Fruit fly (Drosophila melanogaster) whole organism, wandering third instar larva: Measurements from ENCODE around the gene RpL7-like.

ENCODE experiments used
- Abd-B ChIP-seq: fragments of >200 bp; optimal IDR thresholded peaks from 2 replicates; lab custom pipeline; 2017; ENCODE audit warnings: missing biosample characterization, missing genetic modification characterization
- CG32264 ChIP-seq: fragments of 200-800 bp; sonication (Bioruptor generic); optimal IDR thresholded peaks from 2 replicates; lab custom pipeline; 2016; ENCODE audit warnings: missing biosample characterization, missing genetic modification characterization
- CrebA ChIP-seq: fragments of 200-800 bp; sonication (Bioruptor generic); optimal IDR thresholded peaks from 2 replicates; lab custom pipeline; 2016; ENCODE audit warnings: missing biosample characterization, mild to moderate bottlenecking, missing genetic modification characterization, borderline replicate concordance
- Dfd ChIP-seq: fragments of >200 bp; optimal IDR thresholded peaks from 2 replicates; lab custom pipeline; 2017; ENCODE audit warnings: missing biosample characterization, missing genetic modification characterization
- Dif ChIP-seq: fragments of 200-275, 200-300 bp; sonication (Bioruptor generic); optimal IDR thresholded peaks from 2 replicates; lab custom pipeline; 2018; ENCODE audit warnings: missing biosample characterization, missing genetic modification characterization; ENCODE audit not compliant: partially characterized antibody
- HLH106 ChIP-seq: fragments of 200-800 bp; optimal IDR thresholded peaks from 3 replicates; lab custom pipeline; 2019; ENCODE audit warnings: missing biosample characterization, mild to moderate bottlenecking, missing genetic modification characterization, moderate library complexity
- Hnf4 ChIP-seq: fragments of 200-800 bp; sonication (Bioruptor generic); optimal IDR thresholded peaks from 2 replicates; lab custom pipeline; 2016; ENCODE audit warnings: missing biosample characterization, mild to moderate bottlenecking, missing genetic modification characterization
- Hr78 ChIP-seq: fragments of >200 bp; optimal IDR thresholded peaks from 2 replicates; lab custom pipeline; 2017; ENCODE audit warnings: missing biosample characterization, missing genetic modification characterization
- Hr83 ChIP-seq: fragments of 200-300 bp; sonication (Bioruptor generic); optimal IDR thresholded peaks from 2 replicates; lab custom pipeline; 2016; ENCODE audit warnings: missing biosample characterization, mild to moderate bottlenecking, missing genetic modification characterization, moderate library complexity; ENCODE audit not compliant: poor library complexity, severe bottlenecking
- Jra ChIP-seq: sonication (Bioruptor generic); optimal IDR thresholded peaks from 2 replicates; lab custom pipeline; 2016; ENCODE audit warnings: missing biosample characterization, missing genetic modification characterization
- Mio ChIP-seq: sonication (Bioruptor generic); optimal IDR thresholded peaks from 2 replicates; lab custom pipeline; 2016; ENCODE audit warnings: missing biosample characterization, missing genetic modification characterization
- Myc ChIP-seq: fragments of >200 bp; optimal IDR thresholded peaks from 2 replicates; lab custom pipeline; 2017
- N ChIP-seq: fragments of >200 bp; optimal IDR thresholded peaks from 2 replicates; lab custom pipeline; 2018; ENCODE audit warnings: missing biosample characterization, missing external identifiers, missing genetic modification characterization
- OdsH ChIP-seq: fragments of 200-800 bp; sonication (Bioruptor generic); optimal IDR thresholded peaks from 2 replicates; lab custom pipeline; 2016; ENCODE audit warnings: missing biosample characterization, mild to moderate bottlenecking, missing genetic modification characterization
- Rel ChIP-seq, 2 experiments: fragments of 200-800 bp; sonication (Bioruptor generic) in 1 of 2; optimal IDR thresholded peaks; 2 replicates in 1 of 2; 3 replicates in 1 of 2; lab custom pipeline; 2016 to 2019; ENCODE audit warnings: mild to moderate bottlenecking in 2 of 2, missing biosample characterization in 2 of 2, missing genetic modification characterization in 2 of 2, moderate library complexity in 1 of 2
- Sp1 ChIP-seq: fragments of 200-800 bp; sonication (Bioruptor generic); optimal IDR thresholded peaks from 3 replicates; lab custom pipeline; 2019; ENCODE audit warnings: missing biosample characterization, mild to moderate bottlenecking, missing genetic modification characterization, moderate library complexity
- Vsx2 ChIP-seq: fragments of 200-300, 225-300 bp; sonication (Bioruptor generic); optimal IDR thresholded peaks from 2 replicates; lab custom pipeline; 2018; ENCODE audit warnings: missing biosample characterization, missing genetic modification characterization; ENCODE audit not compliant: partially characterized antibody
- br ChIP-seq: fragments of 200-800 bp; sonication (Bioruptor generic); optimal IDR thresholded peaks from 2 replicates; lab custom pipeline; 2016; ENCODE audit warnings: missing biosample characterization, missing genetic modification characterization
- dl ChIP-seq, 2 experiments: fragments of 175-275, 200-275 bp in 1 of 2; fragments of 200-275 bp in 1 of 2; sonication (Bioruptor generic); optimal IDR thresholded peaks; lab custom pipeline; 2018; ENCODE audit warnings: mild to moderate bottlenecking in 2 of 2, missing biosample characterization in 2 of 2, missing genetic modification characterization in 2 of 2, moderate library complexity in 2 of 2; ENCODE audit not compliant: partially characterized antibody in 2 of 2, insufficient read depth in 1 of 2
- dsf ChIP-seq: sonication (Bioruptor generic); optimal IDR thresholded peaks from 2 replicates; lab custom pipeline; 2016; ENCODE audit warnings: missing biosample characterization, missing genetic modification characterization, borderline replicate concordance
- ey ChIP-seq: fragments of 200-800 bp; sonication (Bioruptor generic); optimal IDR thresholded peaks from 2 replicates; lab custom pipeline; 2016; ENCODE audit warnings: missing biosample characterization, missing genetic modification characterization
- foxo ChIP-seq, 2 experiments: fragments of 200-800 bp; sonication (Bioruptor generic); optimal IDR thresholded peaks; 2 replicates in 1 of 2; 3 replicates in 1 of 2; lab custom pipeline; 2016 to 2017; ENCODE audit warnings: missing biosample characterization in 2 of 2, missing genetic modification characterization in 2 of 2
- fru ChIP-seq: fragments of 200-800 bp; sonication (Bioruptor generic); optimal IDR thresholded peaks from 3 replicates; lab custom pipeline; 2016; ENCODE audit warnings: missing biosample characterization, mild to moderate bottlenecking, missing genetic modification characterization
- h ChIP-seq: fragments of 200-800 bp; sonication (Bioruptor generic); optimal IDR thresholded peaks from 3 replicates; lab custom pipeline; 2016; ENCODE audit warnings: missing biosample characterization, mild to moderate bottlenecking, missing genetic modification characterization
- lola ChIP-seq: fragments of >200 bp; optimal IDR thresholded peaks from 2 replicates; lab custom pipeline; 2017; ENCODE audit warnings: missing biosample characterization, missing genetic modification characterization
- pan ChIP-seq: fragments of >200 bp; optimal IDR thresholded peaks from 2 replicates; lab custom pipeline; 2017
- psq ChIP-seq: fragments of 200-800 bp; sonication (Bioruptor generic); optimal IDR thresholded peaks from 3 replicates; lab custom pipeline; 2017; ENCODE audit warnings: missing biosample characterization, mild to moderate bottlenecking, missing genetic modification characterization, moderate library complexity
- rgr ChIP-seq: fragments of 200-800 bp; sonication (Bioruptor generic); optimal IDR thresholded peaks from 3 replicates; lab custom pipeline; 2016; ENCODE audit warnings: missing biosample characterization, mild to moderate bottlenecking, missing genetic modification characterization
- sage ChIP-seq: fragments of 200-800 bp; sonication (Bioruptor generic); optimal IDR thresholded peaks from 2 replicates; lab custom pipeline; 2016; ENCODE audit warnings: missing biosample characterization, mild to moderate bottlenecking, missing genetic modification characterization
- sv ChIP-seq: fragments of 200-800 bp; sonication (Bioruptor generic); optimal IDR thresholded peaks from 3 replicates; lab custom pipeline; 2016; ENCODE audit warnings: missing biosample characterization, missing genetic modification characterization
- tai ChIP-seq: sonication (Bioruptor generic); optimal IDR thresholded peaks from 2 replicates; lab custom pipeline; 2016; ENCODE audit warnings: missing biosample characterization, missing genetic modification characterization
- woc ChIP-seq: sonication (Bioruptor generic); optimal IDR thresholded peaks from 2 replicates; lab custom pipeline; 2016; ENCODE audit warnings: missing biosample characterization, mild to moderate bottlenecking, missing genetic modification characterization

Gene RpL7-like

DNA sequence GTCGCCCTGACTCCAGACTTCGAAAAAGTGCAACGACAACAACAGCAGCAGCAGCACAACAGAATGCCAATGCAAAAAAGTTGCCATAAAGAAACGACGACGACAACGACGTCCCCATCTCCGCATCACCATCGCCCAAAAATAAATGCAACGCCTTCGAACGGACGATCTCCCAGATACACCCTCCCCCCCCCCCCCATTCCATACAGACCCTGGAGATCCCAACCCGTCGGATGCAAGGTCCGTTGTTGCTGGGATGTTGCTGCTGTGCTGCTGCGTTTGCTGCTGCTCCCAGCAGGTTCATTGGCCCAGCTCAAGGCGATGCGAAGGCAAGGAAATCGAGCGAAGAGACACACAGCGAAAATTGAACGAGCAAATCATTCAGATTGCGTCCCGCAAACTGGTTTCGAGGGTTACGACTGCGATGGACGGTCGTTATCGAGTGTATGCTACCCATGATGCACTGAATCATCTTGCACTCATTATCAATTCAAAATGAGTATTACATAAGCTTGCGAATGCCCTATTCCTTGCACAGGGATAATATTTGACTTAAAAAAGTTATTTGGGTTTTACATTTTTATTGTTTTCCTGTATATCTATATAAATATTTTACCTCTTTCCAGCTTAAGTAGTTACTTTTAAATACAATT is 42.3 kb upstream of the RpL7-like start:
- TF ChIP-seq Jra: no peak
- TF ChIP-seq Dfd (GFP tag; lab: Kevin White, UChicago): no peak
- no peak for TF ChIP-seq Mio (GFP tag; lab: Kevin White, UChicago)
- TF ChIP-seq Rel (GFP tag; optimal IDR thresholded peaks at IDR 0.05; lab: Kevin White, UChicago): no peak
- peak; percentile 90 for TF ChIP-seq Rel (tag; optimal IDR thresholded peaks at IDR 0.05; lab: Kevin White, UChicago)
- TF ChIP-seq lola (GFP tag; lab: Kevin White, UChicago): no peak
- TF ChIP-seq dl (GFP tag; optimal IDR thresholded peaks at IDR 0.05; lab: Kevin White, UChicago; ENCODE audit: insufficient read depth in 1 of 2, partially characterized antibody in 2 of 2): peak; percentile 27 to 31
- peak; percentile 78 for TF ChIP-seq Hnf4 (GFP tag; lab: Kevin White, UChicago)
- TF ChIP-seq pan (lab: Kevin White, UChicago): no peak
- TF ChIP-seq CG32264 (GFP tag; lab: Kevin White, UChicago): no peak
- no peak for TF ChIP-seq Abd-B (GFP tag; lab: Kevin White, UChicago)
- no peak for TF ChIP-seq tai (GFP tag; lab: Kevin White, UChicago)
- peak; percentile 24 for TF ChIP-seq h
- peak; percentile 1 for TF ChIP-seq OdsH (GFP tag; lab: Kevin White, UChicago)
- TF ChIP-seq foxo (GFP tag; optimal IDR thresholded peaks at IDR 0.05; lab: Kevin White, UChicago): peak in 1 of 2 experiments; percentile 9
- peak; percentile 4 for TF ChIP-seq woc
- TF ChIP-seq Dif (GFP tag; lab: Kevin White, UChicago): no peak
- TF ChIP-seq br (GFP tag; lab: Kevin White, UChicago): no peak
- peak; percentile 6 for TF ChIP-seq Sp1 (GFP tag; lab: Kevin White, UChicago)
- no peak for TF ChIP-seq Vsx2 (GFP tag; lab: Kevin White, UChicago)
- peak; percentile 83 for TF ChIP-seq psq (GFP tag; lab: Kevin White, UChicago)
- peak; percentile 11 for TF ChIP-seq fru (GFP tag; lab: Kevin White, UChicago)
- peak; percentile 31 for TF ChIP-seq HLH106
- TF ChIP-seq sage (GFP tag; lab: Kevin White, UChicago): no peak
- TF ChIP-seq, all 38 proteins: peak for 11

DNA sequence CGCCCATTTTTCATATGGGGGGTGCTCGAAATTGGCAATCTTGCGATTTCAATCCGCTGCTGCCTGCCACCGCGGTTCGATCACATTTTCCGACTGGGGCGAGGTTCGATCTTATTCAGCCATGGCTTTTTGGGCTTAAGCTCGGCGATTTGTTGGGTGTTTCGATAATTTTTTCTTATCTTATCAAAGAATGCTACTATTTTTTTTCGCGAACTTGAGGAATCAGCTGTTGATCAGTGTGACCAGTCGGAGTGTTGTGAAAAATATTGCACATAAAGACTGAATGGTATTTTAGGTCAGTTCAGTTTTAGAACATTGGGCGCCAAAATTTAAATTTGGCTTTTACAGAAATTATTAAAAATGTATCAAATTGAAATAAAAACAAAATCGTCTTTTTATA is 35.4 kb upstream of the RpL7-like start, which contains the start of gene Wdr81:
Wdr81 (minus strand) TSS at position 226 of the 400 bp plus-strand sequence.
- TF ChIP-seq Rel (GFP tag; optimal IDR thresholded peaks at IDR 0.05; lab: Kevin White, UChicago) (no peak), Rel (tag; optimal IDR thresholded peaks at IDR 0.05; lab: Kevin White, UChicago) (peak; percentile 26), Dif (GFP tag; lab: Kevin White, UChicago) (no peak)

DNA sequence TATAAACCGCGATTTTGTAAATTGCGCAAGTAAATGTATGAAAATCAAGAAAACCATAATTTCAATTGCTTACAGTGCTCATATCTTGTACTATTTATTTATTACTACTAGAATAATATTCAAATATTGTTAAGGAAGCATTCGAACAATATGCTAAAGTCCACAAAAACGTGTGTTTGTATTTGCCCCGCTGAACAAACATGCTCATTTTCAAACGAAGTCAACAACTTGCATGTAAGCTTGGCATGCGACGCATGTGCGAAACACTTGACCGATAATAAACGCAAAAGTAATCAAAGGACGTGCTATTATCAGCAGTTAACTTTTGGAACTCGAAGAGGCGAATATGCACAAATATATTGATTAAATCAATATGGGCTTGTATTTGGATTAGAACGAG is 34.9 kb upstream of the RpL7-like start:
- TF ChIP-seq Hr83 (GFP tag; lab: Kevin White, UChicago) (peak; percentile 73), Sp1 (GFP tag; lab: Kevin White, UChicago) (peak; percentile 41), ey (peak; percentile 17), HLH106 (no peak), h (peak; percentile 33), fru (GFP tag; lab: Kevin White, UChicago) (peak; percentile 15), Hnf4 (GFP tag; lab: Kevin White, UChicago) (no peak), Myc (lab: Kevin White, UChicago) (no peak), OdsH (GFP tag; lab: Kevin White, UChicago) (peak; percentile 49), Jra (peak; percentile 19), rgr (GFP tag; lab: Kevin White, UChicago) (peak; percentile 58), dsf (peak; percentile 11), foxo (GFP tag; optimal IDR thresholded peaks at IDR 0.05; lab: Kevin White, UChicago) (peak in 1 of 2 experiments; percentile 19)

DNA sequence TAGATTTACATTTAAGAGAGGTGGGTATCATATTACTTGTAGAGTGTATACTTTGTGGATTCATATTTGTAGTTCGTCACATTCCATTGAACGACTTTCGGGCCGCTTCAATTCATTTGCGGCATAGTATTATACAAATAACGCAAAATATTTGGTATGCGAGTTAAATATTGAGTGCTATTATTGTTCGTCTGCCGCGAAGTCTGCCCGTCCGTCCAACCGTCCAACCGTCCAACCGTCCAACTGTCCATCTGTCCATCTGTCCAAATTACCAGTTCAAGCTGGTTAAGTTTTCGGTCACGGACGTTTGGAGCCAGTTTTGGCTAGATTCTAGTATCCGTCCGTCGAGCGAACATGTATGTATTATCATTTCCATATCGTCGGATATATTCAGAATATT is 32.0 kb upstream of the RpL7-like start:
- TF ChIP-seq sv (GFP tag; lab: Kevin White, UChicago): no peak
- TF ChIP-seq foxo (GFP tag; optimal IDR thresholded peaks at IDR 0.05; lab: Kevin White, UChicago): no peak
- no peak for TF ChIP-seq Hr78 (GFP tag; lab: Kevin White, UChicago)
- TF ChIP-seq br (GFP tag; lab: Kevin White, UChicago): no peak
- no peak for TF ChIP-seq N (GFP tag; lab: Kevin White, UChicago)
- TF ChIP-seq CrebA: no peak
